Worm (Caenorhabditis elegans): ENCODE data around the gene nhr-179.

- TF ChIP-seq him-1 (tag; optimal IDR thresholded peaks at IDR 0.05) (no peak), dao-5 (tag; optimal IDR thresholded peaks at IDR 0.05) (no peak), W03F9.2 (tag; optimal IDR thresholded peaks at IDR 0.05) (no peak)
These were observed 35.4 kb downstream of the nhr-179 start for ce11 chrV:1583242-1583641.

Measured in whole organism, L4/young adult.